Worm (Caenorhabditis elegans) whole organism, late embryonic: Measurements from ENCODE around the gene glb-7.

Experiments
- F13H6.1 ChIP-seq: sonication (generic microtip); optimal IDR thresholded peaks from 2 replicates; lab custom pipeline; 2016; ENCODE audit warnings: missing genetic modification characterization, missing compliant biosample characterization
- ama-1 ChIP-seq: fragments of 150-350 bp; optimal IDR thresholded peaks from 2 replicates; lab custom pipeline; 2014
- ceh-45 ChIP-seq: fragments of 200-800 bp; sonication (Bioruptor generic); IDR thresholded peaks from 2 replicates; pipeline ENCODE4 v1.3.6; 2022; ENCODE audit warnings: missing genetic modification reagents, missing genetic modification characterization, missing compliant biosample characterization
- ceh-9 ChIP-seq: sonication (generic microtip); optimal IDR thresholded peaks from 2 replicates; lab custom pipeline; 2016; ENCODE audit warnings: mild to moderate bottlenecking, missing genetic modification characterization, inconsistent platforms, missing compliant biosample characterization
- che-1 ChIP-seq: sonication (generic microtip); optimal IDR thresholded peaks from 2 replicates; lab custom pipeline; 2016; ENCODE audit warnings: mild to moderate bottlenecking, missing genetic modification characterization, missing compliant biosample characterization
- dve-1 ChIP-seq: sonication (generic microtip); optimal IDR thresholded peaks from 2 replicates; lab custom pipeline; 2017; ENCODE audit warnings: antibody characterized with exemption, mild to moderate bottlenecking, missing genetic modification characterization, missing compliant biosample characterization
- fkh-10 ChIP-seq: fragments of 150-350 bp; optimal IDR thresholded peaks from 2 replicates; lab custom pipeline; 2014; ENCODE audit warnings: missing biosample characterization, missing genetic modification reagents, missing genetic modification characterization
- hlh-6 ChIP-seq: sonication (generic microtip); optimal IDR thresholded peaks from 2 replicates; lab custom pipeline; 2016; ENCODE audit warnings: missing genotype, missing genetic modification characterization, missing compliant biosample characterization
- lim-6 ChIP-seq: sonication (generic microtip); optimal IDR thresholded peaks from 2 replicates; lab custom pipeline; 2016; ENCODE audit warnings: missing genetic modification characterization, missing compliant biosample characterization
- lin-11 ChIP-seq: fragments of 200-800 bp; sonication (Bioruptor generic); optimal IDR thresholded peaks from 2 replicates; lab custom pipeline; 2018; ENCODE audit warnings: mild to moderate bottlenecking, missing genetic modification characterization, missing compliant biosample characterization
- pag-3 ChIP-seq: sonication (generic microtip); optimal IDR thresholded peaks from 2 replicates; lab custom pipeline; 2016; ENCODE audit warnings: missing compliant biosample characterization, missing genetic modification characterization, borderline replicate concordance
- sdc-2 ChIP-seq: sonication (generic microtip); optimal IDR thresholded peaks from 2 replicates; lab custom pipeline; 2016; ENCODE audit warnings: missing genotype, missing genetic modification characterization, missing compliant biosample characterization
- ttx-3 ChIP-seq: sonication (generic microtip); optimal IDR thresholded peaks from 2 replicates; lab custom pipeline; 2016; ENCODE audit warnings: missing genetic modification reagents, missing genetic modification characterization, missing compliant biosample characterization
- unc-55 ChIP-seq: sonication (generic microtip); optimal IDR thresholded peaks from 2 replicates; lab custom pipeline; 2017; ENCODE audit warnings: missing biosample characterization, missing genetic modification reagents, missing genetic modification characterization

DNA sequence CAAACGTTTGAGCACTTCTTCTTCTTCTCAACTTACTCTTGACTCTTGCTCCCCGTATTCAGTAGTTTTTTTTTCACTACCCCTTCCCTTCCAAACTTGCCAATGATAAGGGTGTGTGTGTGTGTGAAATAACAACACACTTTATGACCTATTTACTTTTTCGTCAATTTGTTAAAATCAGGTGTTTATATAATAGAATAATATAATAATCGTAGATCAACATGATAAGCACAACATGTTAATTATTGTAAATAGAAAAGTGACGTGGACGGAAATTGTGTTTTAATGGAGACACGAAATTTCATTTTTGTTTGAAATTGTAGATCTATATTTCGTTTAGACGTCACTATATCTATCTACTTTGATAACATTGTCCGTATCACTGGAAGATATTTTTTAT is 42.2 kb upstream of the glb-7 start:
- TF ChIP-seq sdc-2 (tag; lab: Kevin White, UChicago): no peak
- TF ChIP-seq ttx-3: no peak
- no peak for TF ChIP-seq fkh-10 (GFP tag; lab: Kevin White, UChicago)
- no peak for TF ChIP-seq ceh-9 (tag; lab: Kevin White, UChicago)
- TF ChIP-seq che-1 (tag; lab: Kevin White, UChicago): no peak
- TF ChIP-seq dve-1 (tag; lab: Kevin White, UChicago): no peak
- TF ChIP-seq F13H6.1 (tag; lab: Kevin White, UChicago): no peak
- no peak for TF ChIP-seq hlh-6 (tag; lab: Kevin White, UChicago)
- TF ChIP-seq pag-3 (tag; lab: Kevin White, UChicago): no peak
- TF ChIP-seq ama-1 (lab: Kevin White, UChicago): no peak
- no peak for TF ChIP-seq lim-6 (tag; lab: Kevin White, UChicago)
- TF ChIP-seq unc-55 (GFP tag; lab: Kevin White, UChicago): no peak
- no peak for TF ChIP-seq ceh-45
- no peak for TF ChIP-seq lin-11 (tag; lab: Kevin White, UChicago)
